Worm (Caenorhabditis elegans): ENCODE measurements around the gene cdk-5.

ce11 chrIII:13505718-13506117 lies 39.6 kb upstream of the cdk-5 start, which contains the start of gene T28A8.3:
- TF ChIP-seq F39B2.1 (GFP tag; IDR thresholded peaks at IDR 0.05) (no peak), him-1 (tag; optimal IDR thresholded peaks at IDR 0.05) (no peak), mxl-1 (tag; optimal IDR thresholded peaks at IDR 0.05) (no peak), unc-62 (GFP tag; optimal IDR thresholded peaks at IDR 0.05) (no peak)

All from whole organism, young adult.